Worm (Caenorhabditis elegans) whole organism, young adult: ENCODE measurements around the gene ZK1098.6.
A peak's percentile ranks its signal among the peaks of the same experiment; 100 is the strongest.

ENCODE experiments used
- B0261.1 ChIP-seq: sonication (generic microtip); optimal IDR thresholded peaks from 2 replicates; lab custom pipeline; 2016; ENCODE audit warnings: mild to moderate bottlenecking, missing genetic modification characterization, moderate library complexity, missing compliant biosample characterization
- D2030.7 ChIP-seq: fragments of 200-800 bp; sonication (Bioruptor generic); IDR thresholded peaks from 2 replicates; pipeline ENCODE4 v1.3.6; 2022; ENCODE audit warnings: missing genetic modification reagents, missing genetic modification characterization, missing compliant biosample characterization
- F23B12.7 ChIP-seq: sonication (generic microtip); optimal IDR thresholded peaks from 2 replicates; lab custom pipeline; 2017; ENCODE audit warnings: missing genetic modification characterization, mild to moderate bottlenecking, missing compliant biosample characterization, antibody characterized with exemption, moderate library complexity; ENCODE audit not compliant: insufficient read depth
- F39B2.1 ChIP-seq: fragments of 200-800 bp; sonication (Bioruptor generic); IDR thresholded peaks from 2 replicates; pipeline ENCODE4 v1.3.6; 2022; ENCODE audit warnings: missing genetic modification reagents, missing genetic modification characterization, missing compliant biosample characterization
- Y53G8AR.9 ChIP-seq: fragments of 200-800 bp; sonication (Bioruptor generic); conservative IDR thresholded peaks from 2 replicates; pipeline ENCODE4 v1.3.6; 2022; ENCODE audit warnings: missing genetic modification reagents, missing genetic modification characterization, missing compliant biosample characterization
- Y56A3A.18 ChIP-seq: fragments of 200-800 bp; sonication (Bioruptor generic); IDR thresholded peaks from 2 replicates; pipeline ENCODE4 v1.3.6; 2022; ENCODE audit warnings: missing genetic modification reagents, missing genetic modification characterization, missing compliant biosample characterization
- Y79H2A.3 ChIP-seq: fragments of 200-800 bp; sonication (Bioruptor generic); conservative IDR thresholded peaks from 2 replicates; pipeline ENCODE4 v1.3.6; 2022; ENCODE audit warnings: missing genetic modification reagents, missing genetic modification characterization, missing compliant biosample characterization
- akir-1 ChIP-seq: fragments of 200-800 bp; sonication (Bioruptor generic); optimal IDR thresholded peaks from 2 replicates; lab custom pipeline; 2018; ENCODE audit warnings: mild to moderate bottlenecking, missing genetic modification characterization, moderate library complexity, missing compliant biosample characterization
- aptf-2 ChIP-seq: fragments of 200-800 bp; sonication (Bioruptor generic); conservative IDR thresholded peaks from 2 replicates; pipeline ENCODE4 v1.3.6; 2022; ENCODE audit warnings: missing genetic modification reagents, missing genetic modification characterization, missing compliant biosample characterization
- attf-3 ChIP-seq: fragments of 200-800 bp; sonication (Bioruptor generic); conservative IDR thresholded peaks from 2 replicates; pipeline ENCODE4 v1.3.6; 2022; ENCODE audit warnings: missing genetic modification reagents, missing genetic modification characterization, missing compliant biosample characterization
- attf-5 ChIP-seq: fragments of 200-800 bp; sonication (Bioruptor generic); optimal IDR thresholded peaks from 2 replicates; lab custom pipeline; 2018; ENCODE audit warnings: mild to moderate bottlenecking, missing genetic modification characterization, missing compliant biosample characterization
- bed-1 ChIP-seq: fragments of 200-800 bp; sonication (Bioruptor generic); IDR thresholded peaks from 2 replicates; pipeline ENCODE4 v1.3.6; 2022; ENCODE audit warnings: missing genetic modification reagents, missing genetic modification characterization, missing compliant biosample characterization
- cebp-1 ChIP-seq, 2 experiments: fragments of 200-800 bp in 1 of 2; sonication (Bioruptor generic) in 1 of 2; sonication (generic microtip) in 1 of 2; IDR thresholded peaks in 1 of 2; optimal IDR thresholded peaks in 1 of 2; 2 replicates each; pipeline versions ENCODE4 v1.3.6 to Lab custom; 2017 to 2022; ENCODE audit warnings: missing compliant biosample characterization in 2 of 2, missing genetic modification characterization in 2 of 2, mild to moderate bottlenecking in 1 of 2, missing genetic modification reagents in 1 of 2, moderate library complexity in 1 of 2
- cebp-2 ChIP-seq: fragments of 200-800 bp; sonication (Bioruptor generic); IDR thresholded peaks from 2 replicates; pipeline ENCODE4 v1.3.6; 2022; ENCODE audit warnings: missing genetic modification characterization, missing compliant biosample characterization
- ceh-100 ChIP-seq: fragments of 200-800 bp; sonication (Bioruptor generic); IDR thresholded peaks from 2 replicates; pipeline ENCODE4 v1.3.6; 2022; ENCODE audit warnings: missing genetic modification reagents, missing genetic modification characterization, missing compliant biosample characterization
- ceh-27 ChIP-seq: fragments of 200-800 bp; sonication (Bioruptor generic); optimal IDR thresholded peaks from 2 replicates; lab custom pipeline; 2018; ENCODE audit warnings: mild to moderate bottlenecking, missing genetic modification characterization, moderate library complexity, missing compliant biosample characterization
- ceh-40 ChIP-seq: fragments of 200-800 bp; sonication (Bioruptor generic); IDR thresholded peaks from 2 replicates; pipeline ENCODE4 v1.3.6; 2022; ENCODE audit warnings: missing genetic modification characterization, missing compliant biosample characterization
- ceh-91 ChIP-seq: fragments of 200-800 bp; sonication (Bioruptor generic); IDR thresholded peaks from 2 replicates; pipeline ENCODE4 v1.3.6; 2022; ENCODE audit warnings: missing genetic modification reagents, missing genetic modification characterization, missing compliant biosample characterization
- dpl-1 ChIP-seq: fragments of 150-350 bp; optimal IDR thresholded peaks from 2 replicates; lab custom pipeline; 2014; ENCODE audit warnings: missing biosample characterization, missing genetic modification reagents, missing genetic modification characterization
- fkh-3 ChIP-seq: sonication (generic microtip); optimal IDR thresholded peaks from 2 replicates; lab custom pipeline; 2016; ENCODE audit warnings: mild to moderate bottlenecking, missing genetic modification characterization, missing compliant biosample characterization
- gei-17 ChIP-seq: fragments of 200-800 bp; sonication (Bioruptor generic); optimal IDR thresholded peaks from 2 replicates; lab custom pipeline; 2018; ENCODE audit warnings: mild to moderate bottlenecking, missing genetic modification characterization, missing compliant biosample characterization
- him-1 ChIP-seq: sonication (generic microtip); optimal IDR thresholded peaks from 2 replicates; lab custom pipeline; 2016; ENCODE audit warnings: missing genotype, missing genetic modification reagents, missing genetic modification characterization, missing compliant biosample characterization
- hmg-1.2 ChIP-seq: fragments of 200-800 bp; sonication (Bioruptor generic); IDR thresholded peaks from 2 replicates; pipeline ENCODE4 v1.3.6; 2022; ENCODE audit warnings: missing genetic modification reagents, missing genetic modification characterization, missing compliant biosample characterization
- let-607 ChIP-seq, 2 experiments: fragments of 200-800 bp in 1 of 2; sonication (Bioruptor generic) in 1 of 2; sonication (generic microtip) in 1 of 2; optimal IDR thresholded peaks; 2 replicates each; lab custom pipeline; 2016 to 2018; ENCODE audit warnings: mild to moderate bottlenecking in 2 of 2, missing compliant biosample characterization in 2 of 2, missing genetic modification characterization in 2 of 2, moderate library complexity in 2 of 2, missing genotype in 1 of 2
- lin-26 ChIP-seq: fragments of 200-800 bp; sonication (Bioruptor generic); IDR thresholded peaks from 2 replicates; pipeline ENCODE4 v1.3.6; 2022; ENCODE audit warnings: missing genetic modification reagents, missing genetic modification characterization, missing compliant biosample characterization
- lin-35 ChIP-seq, 3 experiments: fragments of 150-350 bp in 2 of 3; sonication (generic microtip) in 1 of 3; optimal IDR thresholded peaks; 2 replicates each; lab custom pipeline; 2014 to 2018; ENCODE audit warnings: missing biosample characterization in 3 of 3, missing genetic modification characterization in 3 of 3, missing genetic modification reagents in 3 of 3
- lin-54 ChIP-seq: fragments of 200-800 bp; sonication (Bioruptor generic); optimal IDR thresholded peaks from 2 replicates; lab custom pipeline; 2018; ENCODE audit warnings: mild to moderate bottlenecking, missing genetic modification characterization, missing compliant biosample characterization
- lir-1 ChIP-seq: fragments of 200-800 bp; sonication (Bioruptor generic); conservative IDR thresholded peaks from 2 replicates; pipeline ENCODE4 v1.3.6; 2022; ENCODE audit warnings: missing genetic modification reagents, missing genetic modification characterization, missing compliant biosample characterization
- mes-4 ChIP-seq: sonication (generic microtip); optimal IDR thresholded peaks from 2 replicates; lab custom pipeline; 2016; ENCODE audit warnings: missing genotype, missing genetic modification characterization, missing compliant biosample characterization
- nfya-1 ChIP-seq: sonication (generic microtip); optimal IDR thresholded peaks from 2 replicates; lab custom pipeline; 2017; ENCODE audit warnings: antibody characterized with exemption, missing compliant biosample characterization, missing genetic modification characterization, borderline replicate concordance; ENCODE audit not compliant: insufficient read depth
- nfya-2 ChIP-seq: fragments of 200-800 bp; sonication (Bioruptor generic); IDR thresholded peaks from 2 replicates; pipeline ENCODE4 v1.3.6; 2022; ENCODE audit warnings: missing genetic modification reagents, missing genetic modification characterization, missing compliant biosample characterization
- nhr-80 ChIP-seq: sonication (generic microtip); optimal IDR thresholded peaks from 2 replicates; lab custom pipeline; 2016; ENCODE audit warnings: missing genetic modification characterization, missing compliant biosample characterization
- pbrm-1 ChIP-seq: fragments of 200-800 bp; sonication (Bioruptor generic); IDR thresholded peaks from 2 replicates; pipeline ENCODE4 v1.3.6; 2022; ENCODE audit warnings: missing genetic modification reagents, missing genetic modification characterization, missing compliant biosample characterization
- pha-4 ChIP-seq: fragments of 150-350 bp; sonication (generic microtip); optimal IDR thresholded peaks from 2 replicates; lab custom pipeline; 2014; ENCODE audit warnings: missing biosample characterization, missing genetic modification reagents, missing genetic modification characterization
- snpc-3.4 ChIP-seq: sonication (generic microtip); optimal IDR thresholded peaks from 2 replicates; lab custom pipeline; 2017; ENCODE audit warnings: missing genetic modification characterization, mild to moderate bottlenecking, missing compliant biosample characterization, antibody characterized with exemption, moderate library complexity, missing genotype, missing genetic modification reagents
- snpc-4 ChIP-seq, 5 experiments: fragments of 150-350 bp in 1 of 5; sonication (generic microtip) in 4 of 5; optimal IDR thresholded peaks; 2 replicates each; lab custom pipeline; 2014 to 2018; ENCODE audit warnings: missing genetic modification characterization in 5 of 5, missing biosample characterization in 3 of 5, antibody characterized with exemption in 2 of 5, mild to moderate bottlenecking in 2 of 5, missing compliant biosample characterization in 2 of 5, missing genotype in 2 of 5, moderate library complexity in 2 of 5, missing genetic modification reagents in 1 of 5
- tbx-9 ChIP-seq: sonication (generic microtip); optimal IDR thresholded peaks from 2 replicates; lab custom pipeline; 2016; ENCODE audit warnings: borderline replicate concordance, missing genetic modification characterization, inconsistent platforms, missing compliant biosample characterization
- tlf-1 ChIP-seq: fragments of 200-800 bp; sonication (Bioruptor generic); optimal IDR thresholded peaks from 2 replicates; lab custom pipeline; 2018; ENCODE audit warnings: mild to moderate bottlenecking, missing genetic modification characterization, missing compliant biosample characterization
- unc-62 ChIP-seq: fragments of 150-350 bp; optimal IDR thresholded peaks from 2 replicates; lab custom pipeline; 2014; ENCODE audit warnings: missing biosample characterization, missing genetic modification reagents, missing genetic modification characterization
- ztf-26 ChIP-seq: sonication (generic microtip); optimal IDR thresholded peaks from 2 replicates; lab custom pipeline; 2017; ENCODE audit warnings: missing genetic modification characterization, missing compliant biosample characterization
- ztf-28 ChIP-seq: fragments of 200-800 bp; sonication (Bioruptor generic); IDR thresholded peaks from 2 replicates; pipeline ENCODE4 v1.3.6; 2022; ENCODE audit warnings: missing genetic modification reagents, missing genetic modification characterization, missing compliant biosample characterization

ZK1098.6 gene

ce11 chrIII:9500267-9500666 lies 26.7 kb upstream of the ZK1098.6 start, which contains the start of gene sod-4:
Gene sod-4, minus strand, starts transcription at chrIII:9500375.
- TF ChIP-seq F39B2.1 (GFP tag; lab: Robert Waterston, UW) (no peak), ceh-40 (GFP tag; lab: Robert Waterston, UW) (no peak), ceh-27 (GFP tag; lab: Kevin White, UChicago) (no peak), Y79H2A.3 (no peak), hmg-1.2 (GFP tag; lab: Robert Waterston, UW) (peak; percentile 45; the same call in 1 of the 2 replicates), dpl-1 (GFP tag; lab: Kevin White, UChicago) (no peak), him-1 (tag; lab: Kevin White, UChicago) (no peak), cebp-1 (GFP tag; IDR thresholded peaks at IDR 0.05; lab: Robert Waterston, UW) (no peak), cebp-1 (tag; optimal IDR thresholded peaks at IDR 0.05; lab: Kevin White, UChicago) (peak; percentile 25), nhr-80 (tag; lab: Kevin White, UChicago) (peak; percentile 47), attf-5 (GFP tag; lab: Kevin White, UChicago) (peak; percentile 12), cebp-2 (GFP tag; lab: Robert Waterston, UW) (no peak), lin-26 (no peak), lin-54 (GFP tag; lab: Kevin White, UChicago) (no peak), snpc-3.4 (tag; lab: Kevin White, UChicago) (no peak), F23B12.7 (tag; lab: Kevin White, UChicago) (no peak), aptf-2 (GFP tag; lab: Robert Waterston, UW) (no peak), gei-17 (GFP tag; lab: Kevin White, UChicago) (no peak), tlf-1 (no peak)

- TF ChIP-seq lin-54 (GFP tag; lab: Kevin White, UChicago) (no peak), nfya-2 (GFP tag; lab: Robert Waterston, UW) (no peak), cebp-1 (GFP tag; IDR thresholded peaks at IDR 0.05; lab: Robert Waterston, UW) (no peak), cebp-1 (tag; optimal IDR thresholded peaks at IDR 0.05; lab: Kevin White, UChicago) (peak; percentile 26)
Measured at ce11 chrIII:9501072-9501471, 25.9 kb upstream of the ZK1098.6 start.

- TF ChIP-seq cebp-1 (GFP tag; IDR thresholded peaks at IDR 0.05; lab: Robert Waterston, UW) (peak; percentile 49; the same call in 1 of the 2 replicates), cebp-1 (tag; optimal IDR thresholded peaks at IDR 0.05; lab: Kevin White, UChicago) (peak; percentile 88), lir-1 (GFP tag; lab: Robert Waterston, UW) (no peak), unc-62 (GFP tag; lab: Kevin White, UChicago) (no peak), Y56A3A.18 (GFP tag; lab: Robert Waterston, UW) (no peak), D2030.7 (no peak)
Measured at ce11 chrIII:9502155-9502714, 24.7 kb upstream of the ZK1098.6 start.

- TF ChIP-seq Y53G8AR.9 (GFP tag; lab: Robert Waterston, UW) (no peak; the same call in 1 of the 2 replicates), akir-1 (GFP tag; lab: Kevin White, UChicago) (no peak), let-607 (tag; optimal IDR thresholded peaks at IDR 0.05; lab: Kevin White, UChicago) (no peak), B0261.1 (tag; lab: Kevin White, UChicago) (no peak), ztf-26 (tag; lab: Kevin White, UChicago) (no peak), bed-1 (no peak), ceh-91 (GFP tag; lab: Robert Waterston, UW) (peak; percentile 91), lin-35 (GFP tag; optimal IDR thresholded peaks at IDR 0.05; lab: Kevin White, UChicago) (no peak), ztf-28 (GFP tag; lab: Robert Waterston, UW) (no peak), pha-4 (no peak), fkh-3 (no peak), nfya-1 (no peak), ceh-100 (GFP tag; lab: Robert Waterston, UW) (peak; percentile 79), mes-4 (tag; lab: Kevin White, UChicago) (no peak), lin-54 (GFP tag; lab: Kevin White, UChicago) (peak; percentile 25), attf-3 (GFP tag; lab: Robert Waterston, UW) (no peak), pbrm-1 (GFP tag; lab: Robert Waterston, UW) (peak; percentile 62; the same call in 1 of the 2 replicates), snpc-4 (GFP tag; optimal IDR thresholded peaks at IDR 0.05; lab: Kevin White, UChicago) (no peak), snpc-4 (tag; optimal IDR thresholded peaks at IDR 0.05; lab: Kevin White, UChicago) (peak in 1 of 4 experiments; percentile 23), tbx-9 (tag; lab: Kevin White, UChicago) (no peak)
Measured at ce11 chrIII:9504347-9504746, 22.6 kb upstream of the ZK1098.6 start.
